Worm (Caenorhabditis elegans) whole organism, L3 larva: ENCODE data around the gene sftb-6.

Experiments used
- aly-2 ChIP-seq: fragments of 150-350 bp; optimal IDR thresholded peaks from 2 replicates; lab custom pipeline; 2014; ENCODE audit warnings: missing biosample characterization, missing genetic modification characterization
- ceh-28 ChIP-seq: fragments of 150-350 bp; optimal IDR thresholded peaks from 2 replicates; lab custom pipeline; 2014; ENCODE audit warnings: missing biosample characterization, missing genetic modification reagents, missing genetic modification characterization
- fkh-2 ChIP-seq: fragments of 150-350 bp; optimal IDR thresholded peaks from 2 replicates; lab custom pipeline; 2014; ENCODE audit warnings: missing biosample characterization, missing genetic modification reagents, missing genetic modification characterization
- jun-1 ChIP-seq: fragments of 150-350 bp; optimal IDR thresholded peaks from 2 replicates; lab custom pipeline; 2014; ENCODE audit warnings: missing biosample characterization, missing genetic modification reagents, missing genetic modification characterization
- lin-15B ChIP-seq: fragments of 150-350 bp; optimal IDR thresholded peaks from 2 replicates; lab custom pipeline; 2014; ENCODE audit warnings: missing biosample characterization, missing genetic modification characterization
- sea-2 ChIP-seq: fragments of 150-350 bp; sonication (generic microtip); optimal IDR thresholded peaks from 4 replicates; lab custom pipeline; 2014; ENCODE audit warnings: missing biosample characterization, missing genetic modification reagents, missing genetic modification characterization

- TF ChIP-seq ceh-28 = no peak
- TF ChIP-seq jun-1 (tag; lab: Kevin White, UChicago) = no peak
- no peak for TF ChIP-seq aly-2
- no peak for TF ChIP-seq lin-15B (tag; lab: Kevin White, UChicago)
- TF ChIP-seq sea-2 (GFP tag; lab: Kevin White, UChicago) = no peak
- TF ChIP-seq fkh-2 = no peak
Measured at ce11 chrII:105889-106288, 7.7 kb downstream of the sftb-6 start, which contains the start of gene txt-1.
